Worm (Caenorhabditis elegans): ENCODE data around the gene cyn-11.

DNA sequence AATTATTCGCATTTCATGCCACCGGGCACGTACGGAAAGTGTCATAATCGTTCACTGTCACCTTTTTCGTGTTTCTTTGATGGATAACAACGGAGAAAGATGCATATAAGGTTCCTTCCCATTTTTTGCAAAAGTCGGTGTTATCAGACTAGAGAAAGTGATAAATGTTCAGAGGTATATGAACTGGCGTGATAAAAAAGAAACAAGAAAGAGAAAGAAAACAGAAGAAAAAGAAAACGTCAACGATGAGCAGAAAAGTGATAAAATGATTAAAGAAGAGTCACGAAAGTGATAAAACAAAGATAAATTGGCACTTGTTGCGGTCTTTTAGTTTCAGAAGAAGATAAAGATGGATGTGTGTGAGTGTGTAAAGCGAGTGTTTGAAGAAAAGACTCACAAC lies 14.2 kb upstream of the cyn-11 start:
- TF ChIP-seq ces-1 (GFP tag; optimal IDR thresholded peaks at IDR 0.05) (no peak), elt-1 (tag; optimal IDR thresholded peaks at IDR 0.05; ENCODE audit: borderline replicate concordance, insufficient read depth) (no peak), sptf-1 (tag; optimal IDR thresholded peaks at IDR 0.05) (no peak), ceh-43 (GFP tag; optimal IDR thresholded peaks at IDR 0.05) (no peak), snpc-4 (tag; optimal IDR thresholded peaks at IDR 0.05) (no peak), unc-39 (tag; optimal IDR thresholded peaks at IDR 0.05) (no peak)
